Fruit fly (Drosophila melanogaster) whole organism, adult: ENCODE data around the gene HDAC11.

Experiments
- CG7101 ChIP-seq: fragments of 200-800 bp; sonication (Bioruptor generic); optimal IDR thresholded peaks from 2 replicates; lab custom pipeline; 2018; ENCODE audit warnings: missing biosample characterization, mild to moderate bottlenecking, missing genetic modification characterization, moderate library complexity
- Crg-1 ChIP-seq: fragments of 200-800 bp; sonication (Bioruptor generic); optimal IDR thresholded peaks from 2 replicates; lab custom pipeline; 2016; ENCODE audit warnings: missing biosample characterization, missing genetic modification characterization
- Mnt ChIP-seq: fragments of 200-800 bp; sonication (Bioruptor generic); optimal IDR thresholded peaks from 2 replicates; lab custom pipeline; 2016; ENCODE audit warnings: missing biosample characterization, mild to moderate bottlenecking, missing genetic modification characterization
- cnc ChIP-seq, 2 experiments: fragments of >200 bp; optimal IDR thresholded peaks; 2 replicates each; lab custom pipeline; 2017
- kay ChIP-seq: fragments of 200-800 bp; sonication (Bioruptor generic); peaks from one replicate; lab custom pipeline; 2016; ENCODE audit warnings: missing biosample characterization, missing genetic modification characterization, borderline replicate concordance
- ovo ChIP-seq: fragments of 200-800 bp; sonication (Bioruptor generic); optimal IDR thresholded peaks from 2 replicates; lab custom pipeline; 2016; ENCODE audit warnings: missing biosample characterization, missing genetic modification characterization
- toe ChIP-seq: fragments of 200-800 bp; sonication (Bioruptor generic); optimal IDR thresholded peaks from 2 replicates; lab custom pipeline; 2016; ENCODE audit warnings: missing biosample characterization, missing genetic modification characterization

DNA sequence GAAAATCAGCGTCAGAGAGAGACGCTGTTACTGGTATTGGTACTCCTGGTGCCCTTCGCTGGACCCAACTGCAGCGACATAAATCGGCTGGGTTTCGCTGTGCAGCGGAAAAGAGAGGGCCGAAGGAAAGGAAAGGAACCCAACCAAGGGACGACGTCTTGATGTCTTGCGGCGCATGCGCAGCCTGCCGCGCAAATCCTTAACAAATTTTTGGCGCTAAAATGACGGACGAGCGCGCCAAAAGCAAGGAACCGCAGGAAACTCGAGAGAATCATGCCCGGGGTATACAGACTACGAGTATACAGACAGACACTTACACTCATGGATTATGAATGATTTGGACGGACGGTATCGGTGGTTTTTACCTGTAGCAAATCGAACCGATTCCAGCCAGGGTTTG, 10.9 kb upstream of the HDAC11 start:
- TF ChIP-seq CG7101 (no peak), Mnt (GFP tag; lab: Kevin White, UChicago) (no peak), cnc (optimal IDR thresholded peaks at IDR 0.05; lab: Kevin White, UChicago) (no peak), toe (no peak), kay (no peak), ovo (GFP tag; lab: Kevin White, UChicago) (no peak), Crg-1 (GFP tag; lab: Kevin White, UChicago) (no peak)
